Worm (Caenorhabditis elegans): ENCODE data around the gene F20C5.6.

The F20C5.6 gene

DNA sequence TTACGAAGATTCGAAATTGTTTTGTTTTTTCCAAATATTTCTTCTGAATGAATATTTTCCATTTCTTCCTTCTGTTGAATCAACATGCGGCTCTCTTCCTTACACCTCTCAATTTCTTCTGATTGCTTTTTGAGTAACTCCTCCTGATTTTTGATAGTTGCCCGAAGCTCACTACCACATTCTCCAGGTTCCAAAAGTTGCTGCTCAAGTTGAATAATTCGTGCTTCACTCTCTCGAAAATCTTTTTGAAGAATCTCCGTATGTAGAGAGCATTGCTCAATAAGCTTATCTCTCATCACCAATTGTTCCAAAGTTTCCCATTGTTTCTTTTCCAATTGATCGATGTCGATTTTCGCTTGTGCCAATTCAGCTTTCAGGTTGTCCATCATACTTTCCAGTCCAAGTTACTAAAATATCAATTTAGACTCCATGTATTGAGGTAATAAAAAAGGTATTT is at the start of gene F20C5.6:
Gene F20C5.6, minus strand, starts transcription at position 407 of the 457 bp plus-strand sequence.
- TF ChIP-seq unc-130 (tag; optimal IDR thresholded peaks at IDR 0.05) (no peak), ceh-63 (GFP tag; optimal IDR thresholded peaks at IDR 0.05) (no peak), efl-1 (optimal IDR thresholded peaks at IDR 0.05) (no peak), efl-1 (GFP tag; optimal IDR thresholded peaks at IDR 0.05 in 1 of 2) (peak in 1 of 2 experiments; percentile 26), grh-1 (GFP tag; IDR thresholded peaks at IDR 0.05) (no peak)

DNA sequence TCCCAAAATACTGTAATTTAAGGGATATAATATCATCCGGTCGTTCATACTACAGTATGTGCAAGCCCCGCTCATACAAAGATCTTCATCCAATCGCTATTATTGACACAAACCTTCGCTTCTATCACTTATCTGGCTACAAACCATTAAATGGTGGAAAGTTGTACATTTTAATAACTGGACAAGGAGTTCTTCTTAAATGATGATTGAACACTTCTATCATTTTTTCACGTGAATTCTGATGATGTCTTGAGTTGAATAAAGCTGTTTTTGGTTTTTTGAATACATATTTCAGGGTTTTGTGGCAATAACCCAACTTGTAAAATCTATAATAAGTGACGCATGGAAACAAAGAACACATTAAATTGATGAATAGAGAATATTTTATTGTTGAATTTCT is 49.6 kb upstream of the F20C5.6 start:
- TF ChIP-seq efl-3 (GFP tag; optimal IDR thresholded peaks at IDR 0.05): no peak
- TF ChIP-seq egl-13 (tag; optimal IDR thresholded peaks at IDR 0.05): no peak
- TF ChIP-seq C16A3.4 (tag; optimal IDR thresholded peaks at IDR 0.05): no peak
- no peak for TF ChIP-seq ceh-82 (tag; optimal IDR thresholded peaks at IDR 0.05)
- TF ChIP-seq fos-1 (tag; optimal IDR thresholded peaks at IDR 0.05): no peak
- TF ChIP-seq ztf-4 (tag; optimal IDR thresholded peaks at IDR 0.05): no peak
- peak in 2 of 6 experiments; percentile 18 to 36 for TF ChIP-seq elt-3 (tag; optimal IDR thresholded peaks at IDR 0.05)
- no peak for TF ChIP-seq Y116A8C.19 (tag; optimal IDR thresholded peaks at IDR 0.05; ENCODE audit: borderline replicate concordance)
- TF ChIP-seq blmp-1 (tag; optimal IDR thresholded peaks at IDR 0.05): no peak
- no peak for TF ChIP-seq nhr-20 (tag; optimal IDR thresholded peaks at IDR 0.05)
- no peak for TF ChIP-seq mef-2 (tag; optimal IDR thresholded peaks at IDR 0.05)
- TF ChIP-seq nhr-28 (tag; optimal IDR thresholded peaks at IDR 0.05): no peak
- TF ChIP-seq nhr-19 (GFP tag; conservative IDR thresholded peaks at IDR 0.05): no peak
- no peak for TF ChIP-seq zag-1 (tag; optimal IDR thresholded peaks at IDR 0.05)
- peak; percentile 12 for TF ChIP-seq tbx-2 (tag; optimal IDR thresholded peaks at IDR 0.05)
- no peak for TF ChIP-seq unc-30 (tag; optimal IDR thresholded peaks at IDR 0.05)
- peak; percentile 75 for TF ChIP-seq nhr-85 (tag)
- no peak for TF ChIP-seq fkh-10 (GFP tag; optimal IDR thresholded peaks at IDR 0.05)
- no peak for TF ChIP-seq ceh-63 (GFP tag; optimal IDR thresholded peaks at IDR 0.05)
- TF ChIP-seq nhr-12 (tag; optimal IDR thresholded peaks at IDR 0.05): no peak
- no peak for TF ChIP-seq ceh-8 (GFP tag; optimal IDR thresholded peaks at IDR 0.05)
- TF ChIP-seq sptf-1 (tag; optimal IDR thresholded peaks at IDR 0.05): no peak
- no peak for TF ChIP-seq lir-3 (tag; optimal IDR thresholded peaks at IDR 0.05; ENCODE audit: poor library complexity)
- TF ChIP-seq nhr-90 (tag; optimal IDR thresholded peaks at IDR 0.05; ENCODE audit: poor library complexity): peak; percentile 31
- no peak for TF ChIP-seq rnt-1 (tag; optimal IDR thresholded peaks at IDR 0.05)
- TF ChIP-seq skn-1 (tag; optimal IDR thresholded peaks at IDR 0.05): no peak
- TF ChIP-seq fkh-4 (tag; optimal IDR thresholded peaks at IDR 0.05; ENCODE audit: borderline replicate concordance): no peak
- no peak for TF ChIP-seq xbp-1 (tag; optimal IDR thresholded peaks at IDR 0.05)
- TF ChIP-seq dsc-1 (tag; optimal IDR thresholded peaks at IDR 0.05): no peak
- TF ChIP-seq lsy-2 (tag; optimal IDR thresholded peaks at IDR 0.05): no peak
- TF ChIP-seq lin-15B (tag; optimal IDR thresholded peaks at IDR 0.05): no peak
- no peak for TF ChIP-seq pag-3 (tag; optimal IDR thresholded peaks at IDR 0.05; ENCODE audit: borderline replicate concordance, insufficient read depth)
- peak; percentile 24 for TF ChIP-seq nhr-71 (tag; optimal IDR thresholded peaks at IDR 0.05)
- peak; percentile 92 for TF ChIP-seq aly-2 (tag; optimal IDR thresholded peaks at IDR 0.05)
- TF ChIP-seq alr-1 (tag; optimal IDR thresholded peaks at IDR 0.05; ENCODE audit: borderline replicate concordance): no peak
- TF ChIP-seq nhr-84 (tag; optimal IDR thresholded peaks at IDR 0.05): no peak
- TF ChIP-seq unc-130 (tag; optimal IDR thresholded peaks at IDR 0.05): no peak
- no peak for TF ChIP-seq ets-5 (GFP tag; IDR thresholded peaks at IDR 0.05)
- TF ChIP-seq ztf-11 (tag; optimal IDR thresholded peaks at IDR 0.05): no peak
- no peak for TF ChIP-seq fkh-8 (tag; optimal IDR thresholded peaks at IDR 0.05)
- TF ChIP-seq egl-27 (tag; optimal IDR thresholded peaks at IDR 0.05): no peak
- peak; percentile 28 for TF ChIP-seq lin-14 (GFP tag; optimal IDR thresholded peaks at IDR 0.05)
- TF ChIP-seq hlh-4 (tag; optimal IDR thresholded peaks at IDR 0.05): no peak
- TF ChIP-seq dpl-1 (GFP tag; optimal IDR thresholded peaks at IDR 0.05): no peak
- no peak for TF ChIP-seq jun-1 (tag; optimal IDR thresholded peaks at IDR 0.05)
- TF ChIP-seq nhr-76 (tag; optimal IDR thresholded peaks at IDR 0.05): no peak
- TF ChIP-seq ces-1 (GFP tag; optimal IDR thresholded peaks at IDR 0.05): no peak
